Worm (Caenorhabditis elegans) whole organism, L4 larva: ENCODE data around the gene kel-10.
"Not testable (repeated sequence)": the region's sequence is repeated elsewhere in the genome, so short reads cannot be mapped to it uniquely, and the experiment has no call there.

ENCODE experiments used
- D1046.2 ChIP-seq: fragments of 200-800 bp; sonication (Bioruptor generic); IDR thresholded peaks from 2 replicates; pipeline ENCODE4 v1.3.6; 2022; ENCODE audit warnings: missing genetic modification characterization, missing compliant biosample characterization
- F49E8.2 ChIP-seq: sonication (generic microtip); optimal IDR thresholded peaks from 2 replicates; lab custom pipeline; 2016; ENCODE audit warnings: missing compliant biosample characterization, mild to moderate bottlenecking, missing genetic modification characterization, borderline replicate concordance
- T20F7.1 ChIP-seq: fragments of 200-800 bp; sonication (Bioruptor generic); optimal IDR thresholded peaks from 2 replicates; lab custom pipeline; 2018; ENCODE audit warnings: mild to moderate bottlenecking, missing genetic modification characterization, missing compliant biosample characterization
- Y5F2A.4 ChIP-seq: fragments of 200-800 bp; sonication (Bioruptor generic); optimal IDR thresholded peaks from 2 replicates; lab custom pipeline; 2018; ENCODE audit warnings: mild to moderate bottlenecking, missing genetic modification characterization, missing compliant biosample characterization
- ZK337.2 ChIP-seq: fragments of 200-800 bp; sonication (Bioruptor generic); IDR thresholded peaks from 2 replicates; pipeline ENCODE4 v1.3.6; 2022; ENCODE audit warnings: missing genetic modification reagents, missing genetic modification characterization, missing compliant biosample characterization
- ZK546.5 ChIP-seq, 2 experiments: sonication (generic microtip); optimal IDR thresholded peaks; 2 replicates each; lab custom pipeline; 2017; ENCODE audit warnings: missing biosample characterization in 2 of 2, missing genetic modification characterization in 2 of 2
- ama-1 ChIP-seq: fragments of 150-350 bp; optimal IDR thresholded peaks from 2 replicates; lab custom pipeline; 2014; ENCODE audit warnings: inconsistent platforms, mixed read lengths
- attf-4 ChIP-seq: sonication (generic microtip); optimal IDR thresholded peaks from 3 replicates; lab custom pipeline; 2017; ENCODE audit warnings: missing biosample characterization, missing genetic modification characterization
- ceh-20 ChIP-seq: fragments of 200-800 bp; sonication (Bioruptor generic); IDR thresholded peaks from 2 replicates; pipeline ENCODE4 v1.3.6; 2022; ENCODE audit warnings: missing genetic modification reagents, missing genetic modification characterization, missing compliant biosample characterization
- ctbp-1 ChIP-seq: fragments of 200-800 bp; sonication (Bioruptor generic); IDR thresholded peaks from 2 replicates; pipeline ENCODE4 v1.3.6; 2022; ENCODE audit warnings: missing genetic modification reagents, missing genetic modification characterization, missing compliant biosample characterization
- daf-8 ChIP-seq: fragments of 200-800 bp; sonication (Bioruptor generic); IDR thresholded peaks from 2 replicates; pipeline ENCODE4 v1.3.6; 2022; ENCODE audit warnings: missing genetic modification characterization, missing compliant biosample characterization
- dpl-1 ChIP-seq: fragments of 150-350 bp; optimal IDR thresholded peaks from 2 replicates; lab custom pipeline; 2014; ENCODE audit warnings: missing biosample characterization, missing genetic modification reagents, missing genetic modification characterization
- fos-1 ChIP-seq: fragments of 150-350 bp; optimal IDR thresholded peaks from 2 replicates; lab custom pipeline; 2014; ENCODE audit warnings: missing biosample characterization, missing genetic modification characterization
- gei-8 ChIP-seq: fragments of 200-800 bp; sonication (Bioruptor generic); optimal IDR thresholded peaks from 2 replicates; lab custom pipeline; 2018; ENCODE audit warnings: mild to moderate bottlenecking, missing genetic modification characterization, missing compliant biosample characterization
- lin-38 ChIP-seq: fragments of 200-800 bp; sonication (Bioruptor generic); IDR thresholded peaks from 2 replicates; pipeline ENCODE4 v1.3.6; 2022; ENCODE audit warnings: missing genetic modification reagents, missing genetic modification characterization, missing compliant biosample characterization
- lir-3 ChIP-seq: sonication (generic microtip); optimal IDR thresholded peaks from 2 replicates; lab custom pipeline; 2016; ENCODE audit warnings: mild to moderate bottlenecking, missing genetic modification characterization, missing compliant biosample characterization
- madf-9 ChIP-seq: fragments of 200-800 bp; sonication (Bioruptor generic); conservative IDR thresholded peaks from 2 replicates; pipeline ENCODE4 v1.3.6; 2022; ENCODE audit warnings: missing genetic modification reagents, missing genetic modification characterization, missing compliant biosample characterization
- mes-2 ChIP-seq: sonication (generic microtip); optimal IDR thresholded peaks from 2 replicates; lab custom pipeline; 2016; ENCODE audit warnings: missing genotype, mild to moderate bottlenecking, missing genetic modification characterization, missing compliant biosample characterization; ENCODE audit not compliant: poor library complexity, severe bottlenecking
- nhr-10 ChIP-seq: fragments of 150-350 bp; optimal IDR thresholded peaks from 2 replicates; lab custom pipeline; 2014; ENCODE audit warnings: missing biosample characterization, missing genetic modification characterization
- nhr-41 ChIP-seq: fragments of 200-800 bp; sonication (Bioruptor generic); IDR thresholded peaks from 2 replicates; pipeline ENCODE4 v1.3.6; 2022; ENCODE audit warnings: missing genetic modification reagents, missing genetic modification characterization, missing compliant biosample characterization
- nhr-48 ChIP-seq: sonication (generic microtip); optimal IDR thresholded peaks from 2 replicates; lab custom pipeline; 2016; ENCODE audit warnings: mild to moderate bottlenecking, missing genetic modification characterization, missing compliant biosample characterization
- php-3 ChIP-seq: fragments of 200-800 bp; sonication (Bioruptor generic); IDR thresholded peaks from 2 replicates; pipeline ENCODE4 v1.3.6; 2022; ENCODE audit warnings: missing genetic modification reagents, missing genetic modification characterization, missing compliant biosample characterization
- pqm-1 ChIP-seq: sonication (generic microtip); optimal IDR thresholded peaks from 2 replicates; lab custom pipeline; 2017; ENCODE audit warnings: missing biosample characterization, missing genetic modification characterization
- saeg-2 ChIP-seq: fragments of 200-800 bp; sonication (Bioruptor generic); IDR thresholded peaks from 2 replicates; pipeline ENCODE4 v1.3.6; 2022; ENCODE audit warnings: missing genetic modification reagents, missing genetic modification characterization, missing compliant biosample characterization
- set-16 ChIP-seq: fragments of 200-800 bp; sonication (Bioruptor generic); IDR thresholded peaks from 2 replicates; pipeline ENCODE4 v1.3.6; 2022; ENCODE audit warnings: missing genetic modification reagents, missing genetic modification characterization, missing compliant biosample characterization
- snpc-4 ChIP-seq: fragments of 150-350 bp; optimal IDR thresholded peaks from 2 replicates; lab custom pipeline; 2014; ENCODE audit warnings: missing biosample characterization, missing genetic modification characterization
- unc-62 ChIP-seq, 3 experiments: fragments of 150-350 bp in 1 of 3; sonication (generic microtip); optimal IDR thresholded peaks in 2 of 3; peaks in 1 of 3; 1 replicate in 1 of 3; 2 replicates in 2 of 3; lab custom pipeline; 2014 to 2017; ENCODE audit warnings: missing biosample characterization in 3 of 3, missing genetic modification characterization in 3 of 3, missing genetic modification reagents in 3 of 3, missing genotype in 1 of 3
- zfp-3 ChIP-seq: fragments of 200-800 bp; sonication (Bioruptor generic); conservative IDR thresholded peaks from 2 replicates; pipeline ENCODE4 v1.3.6; 2022; ENCODE audit warnings: missing genetic modification reagents, missing genetic modification characterization, missing compliant biosample characterization
- zip-11 ChIP-seq: fragments of 200-800 bp; sonication (Bioruptor generic); IDR thresholded peaks from 2 replicates; pipeline ENCODE4 v1.3.6; 2022; ENCODE audit warnings: missing genetic modification characterization, missing compliant biosample characterization

Gene kel-10

DNA sequence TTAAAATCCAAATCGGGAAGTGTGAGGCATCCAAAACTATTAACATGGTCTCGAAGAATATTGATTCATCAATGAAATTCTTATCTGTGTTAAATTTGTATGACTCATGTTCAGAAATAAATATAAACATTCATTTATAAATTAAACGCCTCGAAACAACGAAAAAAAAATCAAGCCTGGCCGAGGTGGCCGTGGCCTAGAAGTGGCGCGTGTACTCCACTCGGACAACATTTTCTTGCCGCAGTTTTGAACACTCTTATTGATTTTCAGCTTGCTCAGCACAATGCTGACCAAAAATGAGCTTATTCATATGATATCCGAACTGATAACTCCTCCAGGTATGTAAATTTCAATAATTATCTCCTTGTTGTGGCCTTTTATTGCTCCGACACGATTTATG lies 37.1 kb downstream of the kel-10 start, which contains the start of gene ekl-6 (continued):
- TF ChIP-seq D1046.2 (GFP tag; lab: Robert Waterston, UW) (no peak), ZK337.2 (GFP tag; lab: Robert Waterston, UW) (peak; percentile 70), madf-9 (GFP tag; lab: Robert Waterston, UW) (no peak), gei-8 (GFP tag; lab: Kevin White, UChicago) (no peak), mes-2 (tag; lab: Kevin White, UChicago) (peak; percentile 98), zip-11 (GFP tag; lab: Robert Waterston, UW) (no peak), set-16 (no peak)

DNA sequence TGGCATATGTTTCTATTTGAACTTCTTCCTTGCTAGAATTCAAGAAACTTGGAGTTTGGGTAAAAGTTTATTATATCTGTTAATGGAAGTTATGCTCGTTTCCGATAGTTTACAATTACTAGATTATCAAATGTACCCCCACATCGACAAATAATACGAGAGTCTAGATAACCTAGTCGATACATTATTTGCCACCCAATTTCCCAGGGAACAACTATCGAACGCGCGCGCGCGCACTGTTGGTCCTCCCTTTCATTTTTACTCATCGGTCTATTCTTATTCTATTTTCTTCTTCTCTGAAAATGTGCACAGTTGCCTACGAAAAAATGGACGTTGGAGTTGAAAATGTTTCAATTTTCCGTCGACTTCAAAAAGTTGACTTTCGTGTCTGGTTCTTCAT lies 40.7 kb downstream of the kel-10 start, which contains the start of gene T16G12.13:
TSS of gene T16G12.13 (plus strand) at position 293 of the 400 bp plus-strand sequence.
- TF ChIP-seq ctbp-1 (GFP tag; lab: Robert Waterston, UW) (no peak), F49E8.2 (tag; lab: Kevin White, UChicago) (no peak), dpl-1 (GFP tag; lab: Kevin White, UChicago) (no peak), gei-8 (GFP tag; lab: Kevin White, UChicago) (no peak), fos-1 (tag; lab: Kevin White, UChicago) (no peak)

- TF ChIP-seq nhr-48 (tag; lab: Kevin White, UChicago) (no peak), lin-38 (GFP tag; lab: Robert Waterston, UW) (no peak), ama-1 (lab: Kevin White, UChicago) (no peak), attf-4 (tag; lab: Kevin White, UChicago) (no peak), ctbp-1 (GFP tag; lab: Robert Waterston, UW) (no peak), ZK546.5 (tag; optimal IDR thresholded peaks at IDR 0.05; lab: Kevin White, UChicago) (no peak), T20F7.1 (GFP tag; lab: Kevin White, UChicago) (no peak)
Measured at ce11 chrIII:10059002-10059401, 42.2 kb downstream of the kel-10 start, which contains the start of gene T16G12.8. Gene T16G12.8, plus strand, starts transcription at chrIII:10059302.

DNA sequence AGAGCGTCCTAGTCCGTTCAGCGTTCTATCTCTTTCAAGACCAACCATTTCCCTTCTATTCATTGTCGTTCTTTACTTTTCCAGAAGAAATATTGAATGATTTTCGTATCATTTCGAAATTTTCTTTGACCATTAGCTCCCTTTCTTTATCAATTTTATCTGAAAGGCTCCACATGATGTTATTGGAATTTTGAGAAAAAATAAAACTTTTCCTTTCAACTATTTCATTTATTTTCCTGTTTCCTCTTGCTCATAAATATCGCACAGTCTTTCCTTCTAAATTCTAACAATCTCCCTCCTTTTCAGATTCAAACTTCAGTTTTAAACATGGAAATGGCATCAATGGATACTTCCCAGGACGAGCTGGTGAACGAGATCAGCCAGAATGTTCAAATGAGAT lies 43.7 kb downstream of the kel-10 start, which contains the start of gene T16G12.4:
TSS of gene T16G12.4 (plus strand) at position 301 of the 400 bp plus-strand sequence.
- TF ChIP-seq ama-1 (lab: Kevin White, UChicago) (no peak), unc-62 (GFP tag; optimal IDR thresholded peaks at IDR 0.05 in 1 of 2; lab: Kevin White, UChicago) (peak in 1 of 2 experiments; percentile 11), unc-62 (tag; optimal IDR thresholded peaks at IDR 0.05; lab: Kevin White, UChicago) (no peak)
- TF ChIP-seq, all 104 proteins: peak for 1

DNA sequence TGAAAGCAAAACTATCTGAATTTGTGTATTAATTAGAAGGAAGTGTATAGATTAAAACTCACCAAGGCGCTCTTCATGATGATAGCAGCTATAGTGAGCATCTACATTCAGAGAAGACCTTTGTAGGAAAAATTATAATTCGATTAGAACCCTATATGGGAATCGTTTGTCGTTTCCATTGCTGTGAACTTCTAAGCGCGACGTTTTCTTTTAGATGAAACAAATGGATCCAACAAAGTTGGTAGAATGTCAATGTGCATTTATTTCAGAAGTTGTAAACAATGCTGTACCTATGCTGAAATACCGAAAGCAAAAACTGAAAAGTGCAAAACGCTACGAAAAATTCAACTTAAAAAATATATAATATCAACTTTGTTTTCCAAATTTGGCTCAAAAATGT lies 45.2 kb downstream of the kel-10 start, which contains the start of gene T16G12.10:
TSS of gene T16G12.10 (minus strand) at position 101 of the 400 bp plus-strand sequence.
- TF ChIP-seq snpc-4 (tag; lab: Kevin White, UChicago) = no peak
- no peak for TF ChIP-seq fos-1 (tag; lab: Kevin White, UChicago)
- no peak for TF ChIP-seq nhr-10 (tag; lab: Kevin White, UChicago)
- TF ChIP-seq nhr-41 (GFP tag; lab: Robert Waterston, UW) = no peak
- no peak for TF ChIP-seq F49E8.2 (tag; lab: Kevin White, UChicago)
- no peak for TF ChIP-seq attf-4 (tag; lab: Kevin White, UChicago)
- no peak for TF ChIP-seq zfp-3 (GFP tag; lab: Robert Waterston, UW)
- TF ChIP-seq pqm-1 (tag; lab: Kevin White, UChicago) = no peak
- no peak for TF ChIP-seq ceh-20 (GFP tag; lab: Robert Waterston, UW)
- no peak for TF ChIP-seq php-3 (GFP tag; lab: Robert Waterston, UW)
- no peak for TF ChIP-seq lir-3 (tag; lab: Kevin White, UChicago)

DNA sequence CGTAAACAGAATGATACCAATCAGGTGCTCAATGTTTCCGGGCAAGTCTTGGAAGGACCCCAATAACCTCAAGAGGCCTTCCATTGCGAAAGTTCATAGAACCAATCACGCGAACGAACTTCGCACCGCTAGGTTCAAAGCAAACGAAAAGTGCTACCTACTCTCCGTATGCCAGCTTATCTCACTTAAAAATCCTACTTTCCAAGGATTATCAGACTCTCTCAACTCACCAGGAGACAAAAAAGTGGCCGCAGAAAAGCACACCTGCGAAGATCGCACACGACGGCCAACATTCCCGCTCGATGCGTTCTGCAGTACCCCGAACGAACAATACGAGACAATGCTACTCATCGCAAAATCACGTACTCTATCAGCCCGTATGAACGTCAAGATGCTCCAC lies 47.9 kb downstream of the kel-10 start, which contains the start of gene T16G12.12:
TSS of gene T16G12.12 (plus strand) at position 301 of the 400 bp plus-strand sequence.
- TF ChIP-seq daf-8 (GFP tag; lab: Robert Waterston, UW); Y5F2A.4; saeg-2 (GFP tag; lab: Robert Waterston, UW): not testable (repeated sequence)
